Fruit fly (Drosophila melanogaster) Kc167 (cell line): ENCODE measurements around the gene aph-1.

ENCODE experiments used
- Myc ChIP-seq: fragments of >200 bp; optimal IDR thresholded peaks from 2 replicates; lab custom pipeline; 2017; ENCODE audit warnings: missing external identifiers
- Sin3A ChIP-seq: fragments of >200 bp; optimal IDR thresholded peaks from 2 replicates; lab custom pipeline; 2018; ENCODE audit warnings: missing external identifiers
- h ChIP-seq: fragments of >200 bp; optimal IDR thresholded peaks from 3 replicates; lab custom pipeline; 2018; ENCODE audit warnings: missing external identifiers
- insv ChIP-seq: fragments of >200 bp; optimal IDR thresholded peaks from 3 replicates; lab custom pipeline; 2018; ENCODE audit warnings: missing external identifiers
- psq ChIP-seq: fragments of >200 bp; optimal IDR thresholded peaks from 2 replicates; lab custom pipeline; 2017; ENCODE audit warnings: missing external identifiers
- ttk ChIP-seq: sonication (Bioruptor generic); optimal IDR thresholded peaks from 2 replicates; lab custom pipeline; 2017; ENCODE audit warnings: missing external identifiers

DNA sequence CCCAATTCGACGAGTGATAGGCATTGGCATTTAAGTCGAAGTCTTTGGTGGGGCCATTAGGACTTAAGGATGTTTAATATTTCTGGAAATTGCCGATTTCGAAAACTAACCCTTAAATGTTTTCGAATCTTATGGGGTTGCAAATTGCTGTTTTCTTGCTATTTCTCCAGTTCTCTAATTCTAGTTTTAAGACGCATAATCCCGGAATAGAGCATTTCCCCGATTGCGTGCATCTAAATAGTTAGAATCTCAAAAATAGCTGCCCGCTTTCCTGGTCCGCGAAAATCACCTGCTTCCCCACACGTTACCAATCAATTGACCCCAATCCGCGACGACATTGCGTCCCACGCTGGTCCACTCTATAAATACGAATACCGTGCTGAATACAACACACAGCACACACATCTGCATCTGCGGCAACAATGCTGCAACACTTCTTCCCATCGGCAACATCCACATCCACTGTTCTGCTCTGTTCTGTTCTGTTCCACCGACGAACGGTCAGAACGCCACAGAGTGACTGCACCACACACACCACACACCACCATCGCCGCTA lies 14.1 kb upstream of the aph-1 start, which contains the start of gene Bacc:
- TF ChIP-seq h (lab: Kevin White, UChicago) (no peak), ttk (lab: Kevin White, UChicago) (no peak), Myc (lab: Kevin White, UChicago) (no peak), insv (lab: Kevin White, UChicago) (no peak), psq (no peak), Sin3A (no peak)
